Worm (Caenorhabditis elegans) whole organism, late embryonic: ENCODE data around the gene ver-3.

Experiments
- ama-1 ChIP-seq: fragments of 150-350 bp; optimal IDR thresholded peaks from 2 replicates; lab custom pipeline; 2014
- dmd-4 ChIP-seq: sonication (generic microtip); optimal IDR thresholded peaks from 2 replicates; lab custom pipeline; 2016; ENCODE audit warnings: borderline replicate concordance, missing genetic modification characterization, missing compliant biosample characterization
- mec-3 ChIP-seq: sonication (generic microtip); optimal IDR thresholded peaks from 2 replicates; lab custom pipeline; 2016; ENCODE audit warnings: borderline replicate concordance, missing genetic modification characterization, missing compliant biosample characterization
- nhr-11 ChIP-seq: fragments of 150-350 bp; optimal IDR thresholded peaks from 2 replicates; lab custom pipeline; 2014; ENCODE audit warnings: missing biosample characterization, missing genetic modification characterization
- pqm-1 ChIP-seq: sonication (generic microtip); optimal IDR thresholded peaks from 2 replicates; lab custom pipeline; 2016; ENCODE audit warnings: missing genetic modification characterization, missing compliant biosample characterization
- tbx-2 ChIP-seq: sonication (generic microtip); optimal IDR thresholded peaks from 2 replicates; lab custom pipeline; 2016; ENCODE audit warnings: missing genetic modification characterization, missing compliant biosample characterization
- ttx-3 ChIP-seq: sonication (generic microtip); optimal IDR thresholded peaks from 2 replicates; lab custom pipeline; 2016; ENCODE audit warnings: missing genetic modification reagents, missing genetic modification characterization, missing compliant biosample characterization
- unc-42 ChIP-seq: sonication (generic microtip); optimal IDR thresholded peaks from 2 replicates; lab custom pipeline; 2016; ENCODE audit warnings: missing genotype, missing genetic modification characterization, missing compliant biosample characterization

DNA sequence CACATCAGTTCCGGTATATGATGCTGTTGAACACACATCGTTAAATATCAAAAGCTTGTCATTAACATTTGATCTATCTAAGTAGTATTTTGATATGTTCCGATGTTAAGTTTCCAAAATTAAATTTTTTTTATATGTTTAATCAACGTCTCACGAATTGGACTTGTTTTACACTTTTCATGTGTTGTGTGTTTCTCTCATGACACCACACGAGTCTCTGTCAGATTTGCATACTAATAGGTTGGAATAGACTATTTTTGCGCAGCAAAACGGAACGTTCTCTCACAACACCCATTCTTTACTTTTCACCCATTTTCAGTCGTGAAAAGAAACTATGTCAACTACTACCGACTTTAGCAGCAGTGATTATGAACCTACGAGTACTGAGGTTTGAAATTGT, 21.6 kb upstream of the ver-3 start, which contains the start of gene K09C8.8:
- no peak for TF ChIP-seq ttx-3 (tag; lab: Kevin White, UChicago)
- TF ChIP-seq dmd-4 (tag; lab: Kevin White, UChicago): no peak
- no peak for TF ChIP-seq nhr-11 (tag; lab: Kevin White, UChicago)
- no peak for TF ChIP-seq pqm-1 (tag; lab: Kevin White, UChicago)
- no peak for TF ChIP-seq ama-1 (lab: Kevin White, UChicago)
- TF ChIP-seq mec-3 (tag; lab: Kevin White, UChicago): no peak
- no peak for TF ChIP-seq unc-42 (tag; lab: Kevin White, UChicago)
- no peak for TF ChIP-seq tbx-2
